Fruit fly (Drosophila melanogaster): ENCODE measurements around the gene Nepl6.

The Nepl6 gene

DNA sequence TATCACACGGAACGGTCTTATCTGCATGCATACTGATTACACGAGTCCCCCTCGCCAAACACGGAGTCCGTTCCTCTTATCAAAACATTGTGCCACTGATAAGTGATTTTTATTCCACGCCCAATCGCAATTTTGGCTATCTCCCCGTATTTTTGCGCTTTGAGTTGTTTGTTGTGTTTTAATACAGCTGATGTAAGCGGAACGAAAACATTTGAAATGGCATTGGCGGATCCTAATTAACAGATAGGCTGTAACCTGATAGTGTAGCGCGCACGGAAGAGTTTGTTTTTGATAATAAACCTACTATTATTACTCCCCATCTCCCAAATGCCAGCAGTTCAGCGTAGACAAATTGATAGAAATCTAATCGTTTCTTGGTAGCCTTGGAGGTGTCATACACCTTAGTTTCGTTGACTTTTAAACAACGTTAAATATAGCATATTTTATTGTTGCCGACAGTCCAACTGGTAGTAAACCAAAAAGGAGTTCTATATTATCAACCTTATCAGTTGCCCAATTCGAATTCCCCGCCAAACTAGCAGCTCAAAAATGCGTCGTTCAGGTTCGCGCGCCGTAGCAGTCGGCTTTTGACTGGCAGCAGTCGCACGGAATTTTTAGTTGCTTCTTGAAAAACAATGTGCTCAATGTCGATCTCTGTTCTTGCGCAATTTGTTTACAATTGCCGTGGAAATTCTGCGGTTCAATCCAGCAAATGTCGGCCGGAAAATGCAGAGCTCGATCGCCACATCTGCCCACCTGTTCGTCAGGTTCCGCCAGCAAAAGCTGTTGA is 42.0 kb downstream of the Nepl6 start (continued):
- TF ChIP-seq CG12769 (tag; optimal IDR thresholded peaks at IDR 0.05) (peak; percentile 21), Sin3A (optimal IDR thresholded peaks at IDR 0.05) (peak; percentile 54), NK7.1 (GFP tag; optimal IDR thresholded peaks at IDR 0.05) (no peak), slou (GFP tag; optimal IDR thresholded peaks at IDR 0.05) (no peak), stc (GFP tag; IDR thresholded peaks at IDR 0.05) (no peak), sd (tag; optimal IDR thresholded peaks at IDR 0.05) (peak; percentile 98), CG1233 (GFP tag; optimal IDR thresholded peaks at IDR 0.05) (no peak), pfk (GFP tag; optimal IDR thresholded peaks at IDR 0.05) (peak; percentile 13), ewg (GFP tag; optimal IDR thresholded peaks at IDR 0.05) (no peak), CG33213 (GFP tag; optimal IDR thresholded peaks at IDR 0.05) (peak; percentile 16), eyg (GFP tag; optimal IDR thresholded peaks at IDR 0.05) (no peak), trem (tag; optimal IDR thresholded peaks at IDR 0.05) (peak; percentile 16), CG17328 (GFP tag; IDR thresholded peaks at IDR 0.05) (peak; percentile 21; the same call in 1 of the 2 replicates), rib (GFP tag; IDR thresholded peaks at IDR 0.05) (peak; percentile 68), wor (GFP tag; IDR thresholded peaks at IDR 0.05) (no peak), crp (GFP tag; optimal IDR thresholded peaks at IDR 0.05) (peak in 1 of 2 experiments; percentile 71), wdn (GFP tag; IDR thresholded peaks at IDR 0.05) (no peak), Ets65A (GFP tag) (peak; percentile 49), run (tag; optimal IDR thresholded peaks at IDR 0.05) (no peak), Dp (GFP tag; optimal IDR thresholded peaks at IDR 0.05) (peak; percentile 95), lab (GFP tag; optimal IDR thresholded peaks at IDR 0.05) (peak; percentile 27), Dip3 (GFP tag; optimal IDR thresholded peaks at IDR 0.05) (no peak), dan (GFP tag; IDR thresholded peaks at IDR 0.05) (no peak), sna (GFP tag; IDR thresholded peaks at IDR 0.05; ENCODE audit: partially characterized antibody) (no peak), CkIIα-i1 (GFP tag; IDR thresholded peaks at IDR 0.05) (no peak), zfh1 (GFP tag; IDR thresholded peaks at IDR 0.05) (no peak), her (GFP tag; optimal IDR thresholded peaks at IDR 0.05) (peak; percentile 100), Spps (tag; optimal IDR thresholded peaks at IDR 0.05) (no peak), bab2 (GFP tag; optimal IDR thresholded peaks at IDR 0.05) (no peak), ara (GFP tag; IDR thresholded peaks at IDR 0.05) (no peak), CG2116 (GFP tag; optimal IDR thresholded peaks at IDR 0.05) (peak; percentile 49), dm (GFP tag; optimal IDR thresholded peaks at IDR 0.05) (peak; percentile 86), tap (tag; optimal IDR thresholded peaks at IDR 0.05) (no peak), dimm (GFP tag; IDR thresholded peaks at IDR 0.05) (no peak), HmgZ (tag; optimal IDR thresholded peaks at IDR 0.05) (peak; percentile 74), Dek (tag; optimal IDR thresholded peaks at IDR 0.05) (peak; percentile 4), CG15514 (GFP tag; optimal IDR thresholded peaks at IDR 0.05) (peak; percentile 97), CG18476 (GFP tag; optimal IDR thresholded peaks at IDR 0.05) (no peak), E2f2 (GFP tag; IDR thresholded peaks at IDR 0.05) (peak; percentile 99), CG11456 (GFP tag; IDR thresholded peaks at IDR 0.05) (no peak), scrt (GFP tag; optimal IDR thresholded peaks at IDR 0.05) (no peak), knrl (GFP tag; IDR thresholded peaks at IDR 0.05; ENCODE audit: partially characterized antibody) (peak; percentile 36; the same call in 1 of the 3 replicates), Stat92E (GFP tag; optimal IDR thresholded peaks at IDR 0.05) (peak in 1 of 3 experiments; percentile 16), Awh (GFP tag; IDR thresholded peaks at IDR 0.05) (no peak), gcm (GFP tag; optimal IDR thresholded peaks at IDR 0.05) (no peak), caup (GFP tag; optimal IDR thresholded peaks at IDR 0.05; ENCODE audit: severe bottlenecking) (peak; percentile 62), Nf-YC (tag; optimal IDR thresholded peaks at IDR 0.05) (peak; percentile 26), Oaz (GFP tag; IDR thresholded peaks at IDR 0.05) (no peak), CG7786 (GFP tag; optimal IDR thresholded peaks at IDR 0.05) (no peak)

Data from whole organism, embryonic.